Worm (Caenorhabditis elegans): ENCODE data around the gene apm-3.
A peak's percentile ranks its signal among the peaks of the same experiment; 100 is the strongest.

The apm-3 gene

DNA sequence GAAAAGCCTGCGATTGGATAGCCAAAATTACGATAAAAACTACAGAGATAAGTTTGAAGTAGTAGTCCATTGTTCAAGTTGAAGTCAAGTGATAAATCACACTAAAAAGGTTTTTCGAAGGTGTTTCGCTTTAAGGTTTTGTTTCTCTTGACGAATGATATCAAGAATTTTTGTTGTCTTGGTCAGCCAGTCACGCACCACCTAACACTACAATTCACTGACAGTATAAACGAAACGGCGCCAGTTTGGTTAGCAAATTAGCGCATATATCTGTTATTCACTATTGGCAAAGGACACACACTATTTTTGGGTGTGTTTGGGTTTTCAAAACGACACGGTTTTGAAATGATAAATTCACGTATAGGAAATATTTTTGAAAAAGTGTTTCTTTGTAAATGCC, 15.3 kb downstream of the apm-3 start, which contains the start of gene C44C1.6:
TSS of gene C44C1.6 (minus strand) at position 199 of the 400 bp plus-strand sequence.
- peak; percentile 42 for TF ChIP-seq sma-3 (GFP tag; optimal IDR thresholded peaks at IDR 0.05)
- no peak for TF ChIP-seq mab-5 (tag; optimal IDR thresholded peaks at IDR 0.05)
- TF ChIP-seq nhr-129 (tag; optimal IDR thresholded peaks at IDR 0.05), result peak; percentile 31

DNA sequence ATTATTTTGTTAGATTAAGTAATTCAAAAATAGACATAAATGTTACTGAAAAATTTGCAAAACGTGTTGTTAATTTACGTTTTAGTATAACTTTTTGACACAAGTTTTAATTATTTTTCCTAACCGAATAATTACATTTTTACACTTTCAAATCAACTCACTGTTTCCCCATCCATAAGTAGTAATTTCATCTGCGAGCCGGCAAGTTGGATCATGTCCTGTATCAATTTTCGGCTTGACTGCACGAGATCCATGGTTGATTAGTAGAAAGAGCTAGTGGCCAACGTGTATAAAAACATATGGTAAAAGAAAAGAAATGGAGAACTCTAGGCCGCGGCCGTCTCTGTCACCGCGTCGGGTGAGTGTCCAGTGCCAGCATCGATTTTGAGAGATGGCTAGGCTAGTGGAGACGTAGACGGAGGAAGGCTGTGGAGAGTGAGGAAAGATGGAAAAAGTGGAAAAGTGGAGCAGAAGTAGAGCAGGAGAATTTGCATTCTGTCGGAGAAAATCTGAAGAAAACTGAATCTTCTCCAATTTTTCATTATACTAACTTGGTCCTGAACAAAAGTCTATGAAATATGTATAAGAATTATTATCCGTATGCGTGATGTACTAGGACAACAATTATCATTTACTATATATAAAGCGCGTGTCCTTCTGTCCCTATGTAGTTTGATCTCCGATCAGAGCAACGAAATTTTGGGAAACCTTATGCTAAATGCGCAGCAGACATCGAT, 19.9 kb downstream of the apm-3 start, which contains the start of gene vps-45:
TSS of gene vps-45 (minus strand) at position 350 of the 737 bp plus-strand sequence.
- TF ChIP-seq sma-9 (GFP tag; optimal IDR thresholded peaks at IDR 0.05) (peak; percentile 36), sma-9 (tag; optimal IDR thresholded peaks at IDR 0.05) (no peak), C34F6.9 (tag; optimal IDR thresholded peaks at IDR 0.05) (peak; percentile 57), nhr-25 (tag; optimal IDR thresholded peaks at IDR 0.05) (peak; percentile 1), nhr-77 (tag; optimal IDR thresholded peaks at IDR 0.05) (no peak), snpc-4 (tag; optimal IDR thresholded peaks at IDR 0.05) (peak; percentile 39), unc-55 (GFP tag; optimal IDR thresholded peaks at IDR 0.05) (peak; percentile 75), crh-2 (tag; optimal IDR thresholded peaks at IDR 0.05) (peak; percentile 33), F13H6.1 (tag; optimal IDR thresholded peaks at IDR 0.05) (peak; percentile 14), nhr-10 (tag; optimal IDR thresholded peaks at IDR 0.05) (no peak), nhr-11 (tag; optimal IDR thresholded peaks at IDR 0.05) (no peak), fos-1 (tag; optimal IDR thresholded peaks at IDR 0.05) (peak; percentile 34), ZK546.5 (tag; optimal IDR thresholded peaks at IDR 0.05) (no peak), lin-13 (GFP tag; optimal IDR thresholded peaks at IDR 0.05) (peak; percentile 30), nhr-129 (tag; optimal IDR thresholded peaks at IDR 0.05) (peak; percentile 54), nhr-21 (tag; optimal IDR thresholded peaks at IDR 0.05) (no peak), ztf-4 (tag; optimal IDR thresholded peaks at IDR 0.05) (no peak), lin-11 (tag; optimal IDR thresholded peaks at IDR 0.05) (peak; percentile 44), zag-1 (tag; optimal IDR thresholded peaks at IDR 0.05) (peak; percentile 1)

DNA sequence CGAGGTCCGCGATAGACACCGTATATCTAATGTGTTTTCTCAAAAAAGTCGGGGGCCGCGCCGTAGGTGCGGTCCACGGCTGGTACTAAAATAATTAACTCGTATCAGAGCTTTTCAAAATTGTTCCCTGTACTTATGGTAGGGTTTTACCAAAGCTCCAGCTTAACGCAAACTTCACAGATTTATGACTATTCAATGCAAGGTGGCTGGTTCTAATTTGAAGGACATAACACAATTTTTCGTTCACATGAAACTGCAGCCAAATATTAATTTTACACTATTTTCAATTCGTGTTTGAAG, 20.4 kb downstream of the apm-3 start:
- TF ChIP-seq ceh-16 (tag; optimal IDR thresholded peaks at IDR 0.05) (no peak), blmp-1 (tag; optimal IDR thresholded peaks at IDR 0.05; ENCODE audit: insufficient read depth) (no peak), sma-9 (GFP tag; optimal IDR thresholded peaks at IDR 0.05) (no peak), sma-9 (tag; optimal IDR thresholded peaks at IDR 0.05) (no peak), skn-1 (tag; optimal IDR thresholded peaks at IDR 0.05) (no peak), ZK546.5 (tag; optimal IDR thresholded peaks at IDR 0.05) (no peak), ztf-1 (GFP tag; conservative IDR thresholded peaks at IDR 0.05) (no peak), ztf-4 (tag; optimal IDR thresholded peaks at IDR 0.05) (no peak), egl-27 (tag; optimal IDR thresholded peaks at IDR 0.05) (no peak), elt-3 (tag; optimal IDR thresholded peaks at IDR 0.05) (no peak), unc-55 (GFP tag; optimal IDR thresholded peaks at IDR 0.05) (no peak), nhr-12 (tag; optimal IDR thresholded peaks at IDR 0.05) (no peak), nhr-77 (tag; optimal IDR thresholded peaks at IDR 0.05) (no peak)

ce11 chrX:977958-978686, 23.3 kb downstream of the apm-3 start, which contains the start of gene abhd-3.2:
TSS of gene abhd-3.2 (minus strand) at chrX:978008.
- TF ChIP-seq ztf-1 (GFP tag; conservative IDR thresholded peaks at IDR 0.05), result no peak
- no peak for TF ChIP-seq zag-1 (tag; optimal IDR thresholded peaks at IDR 0.05)
- peak; percentile 51 for TF ChIP-seq sma-3 (GFP tag; optimal IDR thresholded peaks at IDR 0.05)
- peak; percentile 3 for TF ChIP-seq F13H6.1 (tag; optimal IDR thresholded peaks at IDR 0.05)
- TF ChIP-seq blmp-1 (tag; optimal IDR thresholded peaks at IDR 0.05; ENCODE audit: insufficient read depth), result peak; percentile 56
- TF ChIP-seq egl-27 (tag; optimal IDR thresholded peaks at IDR 0.05), result peak; percentile 67
- no peak for TF ChIP-seq unc-55 (GFP tag; optimal IDR thresholded peaks at IDR 0.05)
- no peak for TF ChIP-seq lsy-2 (tag; optimal IDR thresholded peaks at IDR 0.05)
- no peak for TF ChIP-seq C34F6.9 (tag; optimal IDR thresholded peaks at IDR 0.05)
- TF ChIP-seq elt-1 (tag; optimal IDR thresholded peaks at IDR 0.05), result no peak
- no peak for TF ChIP-seq ceh-16 (tag; optimal IDR thresholded peaks at IDR 0.05)
- no peak for TF ChIP-seq lin-11 (tag; optimal IDR thresholded peaks at IDR 0.05)
- no peak for TF ChIP-seq ztf-4 (tag; optimal IDR thresholded peaks at IDR 0.05)
- TF ChIP-seq Y55F3AM.14 (GFP tag; optimal IDR thresholded peaks at IDR 0.05), result no peak
- no peak for TF ChIP-seq nhr-237 (tag; optimal IDR thresholded peaks at IDR 0.05)
- no peak for TF ChIP-seq snpc-4 (tag; optimal IDR thresholded peaks at IDR 0.05)
- TF ChIP-seq lin-39 (tag; optimal IDR thresholded peaks at IDR 0.05), result no peak
- no peak for TF ChIP-seq skn-1 (tag; optimal IDR thresholded peaks at IDR 0.05)
- no peak for TF ChIP-seq ceh-82 (tag; optimal IDR thresholded peaks at IDR 0.05)
- TF ChIP-seq nhr-25 (tag; optimal IDR thresholded peaks at IDR 0.05), result no peak
- no peak for TF ChIP-seq nhr-23 (tag; optimal IDR thresholded peaks at IDR 0.05)
- TF ChIP-seq mdl-1 (tag; optimal IDR thresholded peaks at IDR 0.05), result peak in 1 of 2 experiments; percentile 11
- no peak for TF ChIP-seq dmd-4 (tag; optimal IDR thresholded peaks at IDR 0.05)
- no peak for TF ChIP-seq alr-1 (tag; optimal IDR thresholded peaks at IDR 0.05)
- TF ChIP-seq nhr-129 (tag; optimal IDR thresholded peaks at IDR 0.05), result peak; percentile 15
- no peak for TF ChIP-seq ama-1 (optimal IDR thresholded peaks at IDR 0.05)
- TF ChIP-seq unc-62 (GFP tag; optimal IDR thresholded peaks at IDR 0.05), result no peak
- peak; percentile 99 for TF ChIP-seq fos-1 (tag; optimal IDR thresholded peaks at IDR 0.05)
- no peak for TF ChIP-seq unc-39 (tag; optimal IDR thresholded peaks at IDR 0.05)
- TF ChIP-seq peb-1 (tag; optimal IDR thresholded peaks at IDR 0.05), result no peak
- no peak for TF ChIP-seq sem-4 (tag; optimal IDR thresholded peaks at IDR 0.05)
- TF ChIP-seq mab-5 (tag; optimal IDR thresholded peaks at IDR 0.05), result no peak
- peak; percentile 17 for TF ChIP-seq nhr-21 (tag; optimal IDR thresholded peaks at IDR 0.05)
- TF ChIP-seq elt-3 (tag; optimal IDR thresholded peaks at IDR 0.05), result no peak
